Fruit fly (Drosophila melanogaster) whole organism, embryonic: ENCODE data around the gene CG3679.

Source experiments
- BEAF-32 ChIP-seq: fragments of 200-800 bp; sonication (Bioruptor generic); optimal IDR thresholded peaks from 3 replicates; lab custom pipeline; 2017; ENCODE audit warnings: missing biosample characterization, missing genetic modification characterization, mild to moderate bottlenecking, moderate library complexity, missing genetic modification reagents
- Bgb ChIP-seq: fragments of 200-800 bp; sonication (Bioruptor generic); IDR thresholded peaks from 2 replicates; pipeline ENCODE4 v1.3.6; 2022; ENCODE audit warnings: missing biosample characterization, missing genetic modification characterization; ENCODE audit not compliant: partially characterized antibody
- CG10431 ChIP-seq: fragments of 200-800 bp; sonication (Bioruptor generic); optimal IDR thresholded peaks from 3 replicates; lab custom pipeline; 2018; ENCODE audit warnings: missing biosample characterization, mild to moderate bottlenecking, missing genetic modification characterization
- CG10959 ChIP-seq: fragments of 200-800 bp; sonication (Bioruptor generic); IDR thresholded peaks from 2 replicates; pipeline ENCODE4 v1.3.6; 2022; ENCODE audit warnings: missing biosample characterization, missing genetic modification characterization
- CG12219 ChIP-seq: fragments of 200-800 bp; sonication (Bioruptor generic); optimal IDR thresholded peaks from 3 replicates; lab custom pipeline; 2018; ENCODE audit warnings: missing biosample characterization, mild to moderate bottlenecking, missing genetic modification characterization
- CG13287 ChIP-seq: fragments of 200-800 bp; sonication (Bioruptor generic); IDR thresholded peaks from 2 replicates; pipeline ENCODE4 v1.3.6; 2022; ENCODE audit warnings: missing biosample characterization, missing genetic modification characterization; ENCODE audit not compliant: partially characterized antibody
- CG13624 ChIP-seq: fragments of 200-800 bp; sonication (Bioruptor generic); optimal IDR thresholded peaks from 2 replicates; lab custom pipeline; 2016; ENCODE audit warnings: missing biosample characterization, missing genetic modification characterization
- CG16813 ChIP-seq: fragments of 200-800 bp; sonication (Bioruptor generic); IDR thresholded peaks from 3 replicates; pipeline ENCODE4 v1.3.6; 2022; ENCODE audit warnings: missing biosample characterization, missing genetic modification characterization; ENCODE audit not compliant: partially characterized antibody
- CG18011 ChIP-seq: fragments of 200-800 bp; sonication (Bioruptor generic); optimal IDR thresholded peaks from 2 replicates; lab custom pipeline; 2017; ENCODE audit warnings: missing biosample characterization, missing genetic modification characterization, mild to moderate bottlenecking, moderate library complexity, missing genotype
- CG2116 ChIP-seq: fragments of 200-800 bp; sonication (Bioruptor generic); optimal IDR thresholded peaks from 3 replicates; lab custom pipeline; 2018; ENCODE audit warnings: missing biosample characterization, mild to moderate bottlenecking, missing genetic modification characterization
- CG34224 ChIP-seq: fragments of 200-800 bp; sonication (Bioruptor generic); IDR thresholded peaks from 3 replicates; pipeline ENCODE4 v1.3.6; 2022; ENCODE audit warnings: missing biosample characterization, missing genetic modification characterization; ENCODE audit not compliant: partially characterized antibody
- CG42726 ChIP-seq: fragments of 200-800 bp; sonication (Bioruptor generic); IDR thresholded peaks from 2 replicates; pipeline ENCODE4 v1.3.6; 2022; ENCODE audit warnings: missing biosample characterization, missing genetic modification characterization; ENCODE audit not compliant: partially characterized antibody
- CG4404 ChIP-seq: fragments of 200-800 bp; sonication (Bioruptor generic); IDR thresholded peaks from 2 replicates; pipeline ENCODE4 v1.3.6; 2022; ENCODE audit warnings: missing biosample characterization, missing genetic modification characterization
- CG5953 ChIP-seq: fragments of 200-800 bp; sonication (Bioruptor generic); IDR thresholded peaks from 2 replicates; pipeline ENCODE4 v1.3.6; 2022; ENCODE audit warnings: missing biosample characterization, missing genetic modification characterization
- CG7963 ChIP-seq: fragments of 200-800 bp; sonication (Bioruptor generic); IDR thresholded peaks from 3 replicates; pipeline ENCODE4 v1.3.6; 2022; ENCODE audit warnings: missing biosample characterization, missing genetic modification characterization; ENCODE audit not compliant: partially characterized antibody
- CG9437 ChIP-seq: fragments of 200-800 bp; sonication (Bioruptor generic); optimal IDR thresholded peaks from 2 replicates; lab custom pipeline; 2018; ENCODE audit warnings: missing biosample characterization, mild to moderate bottlenecking, missing genetic modification characterization
- Dll ChIP-seq: fragments of 200-800 bp; sonication (Bioruptor generic); IDR thresholded peaks from 4 replicates; pipeline ENCODE4 v1.3.6; 2022; ENCODE audit warnings: missing biosample characterization, missing genetic modification characterization; ENCODE audit not compliant: partially characterized antibody
- Dp ChIP-seq: fragments of 200-800 bp; sonication (Bioruptor generic); optimal IDR thresholded peaks from 2 replicates; lab custom pipeline; 2018; ENCODE audit warnings: missing biosample characterization, mild to moderate bottlenecking, missing genetic modification characterization, moderate library complexity
- Dref ChIP-seq: fragments of 200-800 bp; sonication (Bioruptor generic); IDR thresholded peaks from 2 replicates; pipeline ENCODE4 v1.3.6; 2022; ENCODE audit warnings: missing biosample characterization, missing genetic modification characterization
- E2f2 ChIP-seq: fragments of 200-800 bp; sonication (Bioruptor generic); IDR thresholded peaks from 2 replicates; pipeline ENCODE4 v1.3.6; 2022; ENCODE audit warnings: missing biosample characterization, missing genetic modification characterization
- Ets97D ChIP-seq: fragments of 200-800 bp; sonication (Bioruptor generic); optimal IDR thresholded peaks from 3 replicates; lab custom pipeline; 2016; ENCODE audit warnings: missing biosample characterization, missing genetic modification characterization
- Hr78 ChIP-seq, 2 experiments: fragments of 200-800 bp in 1 of 2; fragments of >200 bp in 1 of 2; sonication (Bioruptor generic) in 1 of 2; optimal IDR thresholded peaks; 2 replicates each; lab custom pipeline; 2017 to 2019; ENCODE audit warnings: missing biosample characterization in 2 of 2, missing genetic modification characterization in 2 of 2, mild to moderate bottlenecking in 1 of 2, moderate library complexity in 1 of 2
- Kr ChIP-seq: fragments of 200-800 bp; sonication (Bioruptor generic); optimal IDR thresholded peaks from 2 replicates; lab custom pipeline; 2017; ENCODE audit warnings: missing biosample characterization, mild to moderate bottlenecking, missing genetic modification characterization
- NfI ChIP-seq: fragments of 200-800 bp; sonication (Bioruptor generic); optimal IDR thresholded peaks from 3 replicates; lab custom pipeline; 2018; ENCODE audit warnings: missing biosample characterization, mild to moderate bottlenecking, missing genetic modification characterization, moderate library complexity
- Oaz ChIP-seq: fragments of 200-800 bp; sonication (Bioruptor generic); IDR thresholded peaks from 2 replicates; pipeline ENCODE4 v1.3.6; 2022; ENCODE audit warnings: missing biosample characterization, missing genetic modification characterization
- Sry-δ ChIP-seq: fragments of 200-800 bp; sonication (Bioruptor generic); optimal IDR thresholded peaks from 2 replicates; lab custom pipeline; 2016; ENCODE audit warnings: missing biosample characterization, missing genetic modification characterization
- Tbp ChIP-seq: fragments of >200 bp; optimal IDR thresholded peaks from 2 replicates; lab custom pipeline; 2018; ENCODE audit warnings: missing biosample characterization, missing genetic modification characterization
- Xbp1 ChIP-seq: fragments of 200-800 bp; sonication (Bioruptor generic); optimal IDR thresholded peaks from 3 replicates; lab custom pipeline; 2016; ENCODE audit warnings: missing biosample characterization, mild to moderate bottlenecking, missing genetic modification characterization
- YL-1 ChIP-seq: fragments of 200-800 bp; sonication (Bioruptor generic); optimal IDR thresholded peaks from 3 replicates; lab custom pipeline; 2017; ENCODE audit warnings: missing biosample characterization, mild to moderate bottlenecking, missing genetic modification characterization
- bbx ChIP-seq: fragments of 200-800 bp; sonication (Bioruptor generic); IDR thresholded peaks from 2 replicates; pipeline ENCODE4 v1.3.6; 2022; ENCODE audit warnings: missing biosample characterization, missing genetic modification characterization; ENCODE audit not compliant: partially characterized antibody
- cad ChIP-seq: fragments of >200 bp; optimal IDR thresholded peaks from 2 replicates; lab custom pipeline; 2017; ENCODE audit warnings: missing biosample characterization, missing genetic modification characterization
- chinmo ChIP-seq: fragments of 200-800 bp; sonication (Bioruptor generic); IDR thresholded peaks from 4 replicates; pipeline ENCODE4 v1.3.6; 2022; ENCODE audit warnings: missing biosample characterization, missing genetic modification characterization; ENCODE audit not compliant: partially characterized antibody
- dmrt11E ChIP-seq: fragments of 200-800 bp; sonication (Bioruptor generic); optimal IDR thresholded peaks from 3 replicates; lab custom pipeline; 2018; ENCODE audit warnings: missing biosample characterization, mild to moderate bottlenecking, missing genetic modification characterization, moderate library complexity
- eve ChIP-seq, 2 experiments: fragments of >200 bp; optimal IDR thresholded peaks; 2 replicates each; lab custom pipeline; 2017; ENCODE audit warnings: missing biosample characterization in 2 of 2, missing genetic modification characterization in 2 of 2
- gce ChIP-seq: fragments of 200-800 bp; sonication (Bioruptor generic); IDR thresholded peaks from 3 replicates; pipeline ENCODE4 v1.3.6; 2022; ENCODE audit warnings: missing biosample characterization, missing genetic modification characterization
- gcm ChIP-seq: fragments of 200-800 bp; sonication (Bioruptor generic); optimal IDR thresholded peaks from 2 replicates; lab custom pipeline; 2019; ENCODE audit warnings: missing biosample characterization, mild to moderate bottlenecking, missing genetic modification characterization, moderate library complexity
- gt ChIP-seq: fragments of 200-800 bp; sonication (Bioruptor generic); IDR thresholded peaks from 2 replicates; pipeline ENCODE4 v1.3.6; 2022; ENCODE audit warnings: missing biosample characterization, missing genetic modification characterization
- hbn ChIP-seq: fragments of 200-800 bp; sonication (Bioruptor generic); IDR thresholded peaks from 2 replicates; pipeline ENCODE4 v1.3.6; 2022; ENCODE audit warnings: missing biosample characterization, missing genetic modification characterization; ENCODE audit not compliant: partially characterized antibody
- insv ChIP-seq, 2 experiments: fragments of 200-800 bp; sonication (Bioruptor generic); optimal IDR thresholded peaks; 3 replicates each; lab custom pipeline; 2016 to 2018; ENCODE audit warnings: missing biosample characterization in 2 of 2, missing genetic modification characterization in 2 of 2
- klu ChIP-seq: fragments of 200-800 bp; sonication (Bioruptor generic); IDR thresholded peaks from 2 replicates; pipeline ENCODE4 v1.3.6; 2022; ENCODE audit warnings: missing biosample characterization, missing genetic modification characterization
- nom ChIP-seq: fragments of 200-800 bp; sonication (Bioruptor generic); optimal IDR thresholded peaks from 2 replicates; lab custom pipeline; 2017; ENCODE audit warnings: missing biosample characterization, missing genetic modification characterization, mild to moderate bottlenecking, moderate library complexity, missing genetic modification reagents
- org-1 ChIP-seq: fragments of 200-800 bp; sonication (Bioruptor generic); optimal IDR thresholded peaks from 2 replicates; lab custom pipeline; 2017; ENCODE audit warnings: missing biosample characterization, missing genetic modification characterization
- pb ChIP-seq: fragments of 200-800 bp; sonication (Bioruptor generic); optimal IDR thresholded peaks from 3 replicates; lab custom pipeline; 2016; ENCODE audit warnings: missing biosample characterization, missing genetic modification characterization
- pfk ChIP-seq: fragments of 200-800 bp; sonication (Bioruptor generic); optimal IDR thresholded peaks from 2 replicates; lab custom pipeline; 2018; ENCODE audit warnings: missing biosample characterization, mild to moderate bottlenecking, missing genetic modification characterization, moderate library complexity
- pzg ChIP-seq: fragments of 200-800 bp; sonication (Bioruptor generic); optimal IDR thresholded peaks from 3 replicates; lab custom pipeline; 2018; ENCODE audit warnings: missing biosample characterization, mild to moderate bottlenecking, missing genetic modification characterization, moderate library complexity
- run ChIP-seq: fragments of 200-800 bp; sonication (Bioruptor generic); optimal IDR thresholded peaks from 3 replicates; lab custom pipeline; 2018; ENCODE audit warnings: missing biosample characterization, mild to moderate bottlenecking, missing genetic modification characterization
- sens ChIP-seq: fragments of 200-800 bp; sonication (Bioruptor generic); peaks from one replicate; lab custom pipeline; 2016; ENCODE audit warnings: missing biosample characterization, missing genetic modification characterization
- sens-2 ChIP-seq: fragments of 200-800 bp; sonication (Bioruptor generic); IDR thresholded peaks from 2 replicates; pipeline ENCODE4 v1.3.6; 2022; ENCODE audit warnings: missing biosample characterization, missing genetic modification characterization
- slbo ChIP-seq: fragments of 200-800 bp; sonication (Bioruptor generic); IDR thresholded peaks from 2 replicates; pipeline ENCODE4 v1.3.6; 2022; ENCODE audit warnings: missing biosample characterization, missing genetic modification characterization
- tin ChIP-seq: fragments of 200-800 bp; sonication (Bioruptor generic); optimal IDR thresholded peaks from 3 replicates; lab custom pipeline; 2016; ENCODE audit warnings: missing biosample characterization, missing genetic modification characterization

The CG3679 gene

DNA sequence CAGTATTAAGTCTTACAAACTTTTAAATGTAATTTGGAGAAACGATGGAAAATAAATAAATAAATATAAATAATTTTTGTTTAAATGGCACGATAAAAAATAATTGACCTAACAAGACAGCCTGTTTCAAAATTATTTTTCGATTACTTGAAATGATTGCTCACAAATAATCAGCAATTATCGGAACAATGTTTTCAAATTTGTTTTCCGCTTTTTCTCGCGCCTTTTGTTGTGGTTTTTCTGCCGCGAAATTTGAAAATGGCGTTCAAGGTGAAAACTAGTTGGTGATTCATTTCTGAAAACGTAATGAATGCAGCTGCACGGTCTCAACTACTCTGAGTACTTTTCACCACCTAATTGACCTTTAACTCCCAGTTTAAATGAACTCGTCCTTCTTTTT, 17.4 kb downstream of the CG3679 start (continued):
- TF ChIP-seq CG13287 (GFP tag; lab: Robert Waterston, UW) (peak; percentile 29; the same call in 1 of the 2 replicates), chinmo (GFP tag; lab: Robert Waterston, UW) (no peak), insv (GFP tag; optimal IDR thresholded peaks at IDR 0.05; lab: Kevin White, UChicago) (no peak), sens-2 (GFP tag; lab: Robert Waterston, UW) (no peak), CG2116 (peak; percentile 68), Sry-δ (peak; percentile 1), CG9437 (GFP tag; lab: Kevin White, UChicago) (no peak), run (tag; lab: Kevin White, UChicago) (peak; percentile 11), hbn (GFP tag; lab: Robert Waterston, UW) (0 out of 2 replicates have a peak, but pooled peaks have one; percentile 40), CG4404 (GFP tag; lab: Robert Waterston, UW) (no peak), CG12219 (GFP tag; lab: Kevin White, UChicago) (no peak), CG7963 (GFP tag; lab: Robert Waterston, UW) (no peak), E2f2 (peak; percentile 86), gcm (GFP tag; lab: Kevin White, UChicago) (no peak), CG13624 (GFP tag; lab: Kevin White, UChicago) (no peak), pzg (GFP tag; lab: Kevin White, UChicago) (peak; percentile 29), sens (GFP tag; lab: Kevin White, UChicago) (no peak), CG34224 (GFP tag; lab: Robert Waterston, UW) (peak; percentile 27; the same call in 1 of the 3 replicates), Dp (GFP tag; lab: Kevin White, UChicago) (peak; percentile 82), Kr (GFP tag; lab: Kevin White, UChicago) (no peak), CG16813 (GFP tag; lab: Robert Waterston, UW) (0 out of 3 replicates have a peak, but pooled peaks have one; percentile 42), bbx (GFP tag; lab: Robert Waterston, UW) (peak; percentile 42; the same call in 1 of the 2 replicates), Dll (GFP tag; lab: Robert Waterston, UW) (0 out of 4 replicates have a peak, but pooled peaks have one; percentile 16), Hr78 (GFP tag; optimal IDR thresholded peaks at IDR 0.05; lab: Kevin White, UChicago) (no peak), dmrt11E (tag; lab: Kevin White, UChicago) (no peak), nom (GFP tag; lab: Kevin White, UChicago) (no peak), CG10431 (GFP tag; lab: Kevin White, UChicago) (no peak), BEAF-32 (GFP tag; lab: Kevin White, UChicago) (peak; percentile 19), Xbp1 (GFP tag; lab: Kevin White, UChicago) (no peak), CG18011 (GFP tag; lab: Kevin White, UChicago) (no peak), pb (no peak), gce (GFP tag; lab: Robert Waterston, UW) (no peak), Ets97D (GFP tag; lab: Kevin White, UChicago) (peak; percentile 51), Tbp (GFP tag; lab: Kevin White, UChicago) (no peak), Dref (GFP tag; lab: Robert Waterston, UW) (peak; percentile 62), NfI (GFP tag; lab: Kevin White, UChicago) (no peak), pfk (GFP tag; lab: Kevin White, UChicago) (peak; percentile 75), Bgb (GFP tag; lab: Robert Waterston, UW) (no peak), CG5953 (no peak), org-1 (GFP tag; lab: Kevin White, UChicago) (no peak), CG42726 (GFP tag; lab: Robert Waterston, UW) (no peak), gt (no peak), cad (GFP tag; lab: Kevin White, UChicago) (no peak), YL-1 (GFP tag; lab: Kevin White, UChicago) (no peak), CG10959 (GFP tag; lab: Robert Waterston, UW) (no peak), eve (GFP tag; optimal IDR thresholded peaks at IDR 0.05; lab: Kevin White, UChicago) (no peak), klu (GFP tag; lab: Robert Waterston, UW) (no peak), Oaz (GFP tag; lab: Robert Waterston, UW) (no peak), tin (GFP tag; lab: Kevin White, UChicago) (no peak), slbo (no peak)
